Worm (Caenorhabditis elegans) whole organism, L4 larva: Measurements from ENCODE around the gene Y53G8AR.6.

Source experiments
- F10B5.3 ChIP-seq: sonication (generic microtip); optimal IDR thresholded peaks from 2 replicates; lab custom pipeline; 2016; ENCODE audit warnings: mild to moderate bottlenecking, missing genetic modification characterization, missing compliant biosample characterization
- F49E8.2 ChIP-seq: sonication (generic microtip); optimal IDR thresholded peaks from 2 replicates; lab custom pipeline; 2016; ENCODE audit warnings: missing compliant biosample characterization, mild to moderate bottlenecking, missing genetic modification characterization, borderline replicate concordance
- Y5F2A.4 ChIP-seq: fragments of 200-800 bp; sonication (Bioruptor generic); optimal IDR thresholded peaks from 2 replicates; lab custom pipeline; 2018; ENCODE audit warnings: mild to moderate bottlenecking, missing genetic modification characterization, missing compliant biosample characterization
- ZK546.5 ChIP-seq, 2 experiments: sonication (generic microtip); optimal IDR thresholded peaks; 2 replicates each; lab custom pipeline; 2017; ENCODE audit warnings: missing biosample characterization in 2 of 2, missing genetic modification characterization in 2 of 2
- aha-1 ChIP-seq: fragments of 150-350 bp; peaks from one replicate; lab custom pipeline; 2014; ENCODE audit warnings: missing biosample characterization, missing genetic modification characterization
- aly-2 ChIP-seq: sonication (generic microtip); optimal IDR thresholded peaks from 2 replicates; lab custom pipeline; 2018; ENCODE audit warnings: missing biosample characterization, missing genetic modification characterization
- ceh-20 ChIP-seq: fragments of 200-800 bp; sonication (Bioruptor generic); IDR thresholded peaks from 2 replicates; pipeline ENCODE4 v1.3.6; 2022; ENCODE audit warnings: missing genetic modification reagents, missing genetic modification characterization, missing compliant biosample characterization
- ceh-32 ChIP-seq: sonication (generic microtip); optimal IDR thresholded peaks from 2 replicates; lab custom pipeline; 2016; ENCODE audit warnings: mild to moderate bottlenecking, missing genetic modification characterization, missing compliant biosample characterization; ENCODE audit not compliant: poor library complexity
- ceh-82 ChIP-seq: sonication (generic microtip); optimal IDR thresholded peaks from 2 replicates; lab custom pipeline; 2017; ENCODE audit warnings: missing biosample characterization, missing genetic modification characterization
- cey-2 ChIP-seq: sonication (generic microtip); optimal IDR thresholded peaks from 3 replicates; lab custom pipeline; 2017; ENCODE audit warnings: missing genetic modification characterization, mild to moderate bottlenecking, missing compliant biosample characterization, antibody characterized with exemption, borderline replicate concordance; ENCODE audit not compliant: insufficient read depth
- daf-19 ChIP-seq: fragments of 200-800 bp; sonication (Bioruptor generic); conservative IDR thresholded peaks from 2 replicates; pipeline ENCODE4 v1.3.6; 2022; ENCODE audit warnings: missing genetic modification characterization, missing compliant biosample characterization
- dmd-6 ChIP-seq: fragments of 200-800 bp; sonication (Bioruptor generic); IDR thresholded peaks from 2 replicates; pipeline ENCODE4 v1.3.6; 2022; ENCODE audit warnings: missing genetic modification reagents, missing genetic modification characterization, missing compliant biosample characterization
- dmd-8 ChIP-seq: fragments of 200-800 bp; sonication (Bioruptor generic); IDR thresholded peaks from 2 replicates; pipeline ENCODE4 v1.3.6; 2022; ENCODE audit warnings: missing genetic modification characterization, missing compliant biosample characterization
- dpl-1 ChIP-seq: fragments of 150-350 bp; optimal IDR thresholded peaks from 2 replicates; lab custom pipeline; 2014; ENCODE audit warnings: missing biosample characterization, missing genetic modification reagents, missing genetic modification characterization
- fos-1 ChIP-seq: fragments of 150-350 bp; optimal IDR thresholded peaks from 2 replicates; lab custom pipeline; 2014; ENCODE audit warnings: missing biosample characterization, missing genetic modification characterization
- gei-8 ChIP-seq: fragments of 200-800 bp; sonication (Bioruptor generic); optimal IDR thresholded peaks from 2 replicates; lab custom pipeline; 2018; ENCODE audit warnings: mild to moderate bottlenecking, missing genetic modification characterization, missing compliant biosample characterization
- hif-1 ChIP-seq, 2 experiments: sonication (generic microtip); optimal IDR thresholded peaks; 2 replicates each; lab custom pipeline; 2016 to 2017; ENCODE audit warnings: missing compliant biosample characterization in 2 of 2, missing genetic modification characterization in 2 of 2, missing genetic modification reagents in 2 of 2, missing genotype in 2 of 2, mild to moderate bottlenecking in 1 of 2
- hlh-11 ChIP-seq: fragments of 200-800 bp; sonication (Bioruptor generic); optimal IDR thresholded peaks from 2 replicates; lab custom pipeline; 2018; ENCODE audit warnings: mild to moderate bottlenecking, missing genetic modification characterization, missing compliant biosample characterization
- hlh-30 ChIP-seq: sonication (generic microtip); optimal IDR thresholded peaks from 2 replicates; lab custom pipeline; 2017; ENCODE audit warnings: antibody characterized with exemption, mild to moderate bottlenecking, missing genetic modification characterization, missing compliant biosample characterization; ENCODE audit not compliant: insufficient read depth
- hmg-1.1 ChIP-seq: fragments of 200-800 bp; sonication (Bioruptor generic); IDR thresholded peaks from 2 replicates; pipeline ENCODE4 v1.3.6; 2022; ENCODE audit warnings: missing genetic modification reagents, missing genetic modification characterization, missing compliant biosample characterization
- jun-1 ChIP-seq: fragments of 150-350 bp; optimal IDR thresholded peaks from 2 replicates; lab custom pipeline; 2014; ENCODE audit warnings: missing biosample characterization, missing genetic modification reagents, missing genetic modification characterization
- lin-29 ChIP-seq: fragments of 200-800 bp; sonication (Bioruptor generic); IDR thresholded peaks from 2 replicates; pipeline ENCODE4 v1.3.6; 2022; ENCODE audit warnings: missing genetic modification reagents, missing genetic modification characterization, missing compliant biosample characterization
- lin-38 ChIP-seq: fragments of 200-800 bp; sonication (Bioruptor generic); IDR thresholded peaks from 2 replicates; pipeline ENCODE4 v1.3.6; 2022; ENCODE audit warnings: missing genetic modification reagents, missing genetic modification characterization, missing compliant biosample characterization
- lir-3 ChIP-seq: sonication (generic microtip); optimal IDR thresholded peaks from 2 replicates; lab custom pipeline; 2016; ENCODE audit warnings: mild to moderate bottlenecking, missing genetic modification characterization, missing compliant biosample characterization
- madf-5 ChIP-seq, 2 experiments: fragments of 200-800 bp; sonication (Bioruptor generic); IDR thresholded peaks; 2 replicates each; pipeline ENCODE4 v1.3.6; 2022; ENCODE audit warnings: missing compliant biosample characterization in 2 of 2, missing genetic modification characterization in 2 of 2
- mdt-29 ChIP-seq: fragments of 200-800 bp; sonication (Bioruptor generic); IDR thresholded peaks from 2 replicates; pipeline ENCODE4 v1.3.6; 2022; ENCODE audit warnings: missing genetic modification reagents, missing genetic modification characterization, missing compliant biosample characterization
- mep-1 ChIP-seq: fragments of 150-350 bp; sonication (generic microtip); optimal IDR thresholded peaks from 3 replicates; lab custom pipeline; 2014; ENCODE audit warnings: missing biosample characterization, missing genetic modification characterization
- mes-2 ChIP-seq: sonication (generic microtip); optimal IDR thresholded peaks from 2 replicates; lab custom pipeline; 2016; ENCODE audit warnings: missing genotype, mild to moderate bottlenecking, missing genetic modification characterization, missing compliant biosample characterization; ENCODE audit not compliant: poor library complexity, severe bottlenecking
- mxl-2 ChIP-seq: fragments of 200-800 bp; sonication (Bioruptor generic); conservative IDR thresholded peaks from 2 replicates; pipeline ENCODE4 v1.3.6; 2022; ENCODE audit warnings: missing genetic modification reagents, missing genetic modification characterization, missing compliant biosample characterization
- mxl-3 ChIP-seq: fragments of 200-800 bp; sonication (Bioruptor generic); optimal IDR thresholded peaks from 2 replicates; lab custom pipeline; 2018; ENCODE audit warnings: mild to moderate bottlenecking, missing genetic modification characterization, missing compliant biosample characterization
- nhr-10 ChIP-seq: fragments of 150-350 bp; optimal IDR thresholded peaks from 2 replicates; lab custom pipeline; 2014; ENCODE audit warnings: missing biosample characterization, missing genetic modification characterization
- nhr-48 ChIP-seq: sonication (generic microtip); optimal IDR thresholded peaks from 2 replicates; lab custom pipeline; 2016; ENCODE audit warnings: mild to moderate bottlenecking, missing genetic modification characterization, missing compliant biosample characterization
- nhr-76 ChIP-seq: fragments of 150-350 bp; optimal IDR thresholded peaks from 2 replicates; lab custom pipeline; 2014; ENCODE audit warnings: missing biosample characterization, missing genetic modification characterization
- nhr-77 ChIP-seq: fragments of 150-350 bp; optimal IDR thresholded peaks from 2 replicates; lab custom pipeline; 2014; ENCODE audit warnings: missing biosample characterization, missing genetic modification characterization
- pha-4 ChIP-seq, 2 experiments: fragments of 150-350 bp in 1 of 2; fragments of 200-800 bp in 1 of 2; sonication (Bioruptor generic) in 1 of 2; IDR thresholded peaks in 1 of 2; optimal IDR thresholded peaks in 1 of 2; 2 replicates each; pipeline versions ENCODE4 v1.3.6 to Lab custom; 2014 to 2022; ENCODE audit warnings: missing genetic modification characterization in 2 of 2, missing genetic modification reagents in 2 of 2, missing biosample characterization in 1 of 2, missing compliant biosample characterization in 1 of 2
- php-3 ChIP-seq: fragments of 200-800 bp; sonication (Bioruptor generic); IDR thresholded peaks from 2 replicates; pipeline ENCODE4 v1.3.6; 2022; ENCODE audit warnings: missing genetic modification reagents, missing genetic modification characterization, missing compliant biosample characterization
- pqm-1 ChIP-seq: sonication (generic microtip); optimal IDR thresholded peaks from 2 replicates; lab custom pipeline; 2017; ENCODE audit warnings: missing biosample characterization, missing genetic modification characterization
- rbr-2 ChIP-seq: sonication (generic microtip); optimal IDR thresholded peaks from 2 replicates; lab custom pipeline; 2016; ENCODE audit warnings: missing genotype, missing genetic modification characterization, missing compliant biosample characterization
- saeg-2 ChIP-seq: fragments of 200-800 bp; sonication (Bioruptor generic); IDR thresholded peaks from 2 replicates; pipeline ENCODE4 v1.3.6; 2022; ENCODE audit warnings: missing genetic modification reagents, missing genetic modification characterization, missing compliant biosample characterization
- set-16 ChIP-seq: fragments of 200-800 bp; sonication (Bioruptor generic); IDR thresholded peaks from 2 replicates; pipeline ENCODE4 v1.3.6; 2022; ENCODE audit warnings: missing genetic modification reagents, missing genetic modification characterization, missing compliant biosample characterization
- skn-1 ChIP-seq: fragments of 150-350 bp; optimal IDR thresholded peaks from 2 replicates; lab custom pipeline; 2014; ENCODE audit warnings: missing biosample characterization, missing genetic modification characterization
- snpc-4 ChIP-seq: fragments of 150-350 bp; optimal IDR thresholded peaks from 2 replicates; lab custom pipeline; 2014; ENCODE audit warnings: missing biosample characterization, missing genetic modification characterization
- spr-3 ChIP-seq: fragments of 200-800 bp; sonication (Bioruptor generic); optimal IDR thresholded peaks from 2 replicates; lab custom pipeline; 2018; ENCODE audit warnings: mild to moderate bottlenecking, missing genetic modification characterization, missing compliant biosample characterization
- unc-130 ChIP-seq: sonication (generic microtip); optimal IDR thresholded peaks from 2 replicates; lab custom pipeline; 2016; ENCODE audit warnings: missing genetic modification reagents, missing genetic modification characterization, missing compliant biosample characterization
- unc-62 ChIP-seq, 3 experiments: fragments of 150-350 bp in 1 of 3; sonication (generic microtip); optimal IDR thresholded peaks in 2 of 3; peaks in 1 of 3; 1 replicate in 1 of 3; 2 replicates in 2 of 3; lab custom pipeline; 2014 to 2017; ENCODE audit warnings: missing biosample characterization in 3 of 3, missing genetic modification characterization in 3 of 3, missing genetic modification reagents in 3 of 3, missing genotype in 1 of 3
- vab-7 ChIP-seq: fragments of 200-800 bp; sonication (Bioruptor generic); IDR thresholded peaks from 2 replicates; pipeline ENCODE4 v1.3.6; 2022; ENCODE audit warnings: missing genetic modification reagents, missing genetic modification characterization, missing compliant biosample characterization
- ztf-7 ChIP-seq: fragments of 150-350 bp; optimal IDR thresholded peaks from 2 replicates; lab custom pipeline; 2014; ENCODE audit warnings: missing biosample characterization, missing genetic modification characterization

Y53G8AR.6 gene

ce11 chrIII:3273141-3273540 lies 21.4 kb upstream of the Y53G8AR.6 start (continued):
- TF ChIP-seq hmg-1.1 (GFP tag; lab: Robert Waterston, UW): 0 out of 2 replicates have a peak, but pooled peaks have one; percentile 25
- no peak for TF ChIP-seq mdt-29 (GFP tag; lab: Robert Waterston, UW)
- TF ChIP-seq saeg-2: no peak
- no peak for TF ChIP-seq lir-3 (tag; lab: Kevin White, UChicago)
- no peak for TF ChIP-seq gei-8 (GFP tag; lab: Kevin White, UChicago)
- TF ChIP-seq php-3 (GFP tag; lab: Robert Waterston, UW): no peak
- no peak for TF ChIP-seq F49E8.2 (tag; lab: Kevin White, UChicago)
- no peak for TF ChIP-seq set-16
- TF ChIP-seq rbr-2 (tag; lab: Kevin White, UChicago): no peak
- no peak for TF ChIP-seq daf-19 (GFP tag; lab: Robert Waterston, UW)
- no peak for TF ChIP-seq nhr-77 (tag; lab: Kevin White, UChicago)
- no peak for TF ChIP-seq nhr-10
- no peak for TF ChIP-seq spr-3 (GFP tag; lab: Kevin White, UChicago)
- no peak for TF ChIP-seq pqm-1 (tag; lab: Kevin White, UChicago)
- TF ChIP-seq mep-1 (tag; lab: Kevin White, UChicago): peak; percentile 50
- TF ChIP-seq mes-2 (tag; lab: Kevin White, UChicago): peak; percentile 40
- TF ChIP-seq mxl-2: no peak
- TF ChIP-seq unc-62 (GFP tag; optimal IDR thresholded peaks at IDR 0.05 in 1 of 2; lab: Kevin White, UChicago): peak in 1 of 2 experiments; percentile 98
- no peak for TF ChIP-seq unc-62 (tag; optimal IDR thresholded peaks at IDR 0.05; lab: Kevin White, UChicago)
- no peak for TF ChIP-seq Y5F2A.4 (GFP tag; lab: Kevin White, UChicago)
- no peak for TF ChIP-seq hif-1 (tag; optimal IDR thresholded peaks at IDR 0.05; lab: Kevin White, UChicago)
- no peak for TF ChIP-seq ztf-7 (tag; lab: Kevin White, UChicago)
- TF ChIP-seq snpc-4 (tag; lab: Kevin White, UChicago): no peak
- TF ChIP-seq aha-1 (tag; lab: Kevin White, UChicago): no peak
- no peak for TF ChIP-seq skn-1 (tag; lab: Kevin White, UChicago)
- TF ChIP-seq lin-29 (GFP tag; lab: Robert Waterston, UW): no peak
- no peak for TF ChIP-seq vab-7 (GFP tag; lab: Robert Waterston, UW)
- no peak for TF ChIP-seq ceh-82 (tag; lab: Kevin White, UChicago)
- no peak for TF ChIP-seq F10B5.3 (tag; lab: Kevin White, UChicago)
- TF ChIP-seq dmd-8: no peak
- TF ChIP-seq dmd-6 (GFP tag; lab: Robert Waterston, UW): no peak; the same call in 1 of the 2 replicates
- TF ChIP-seq jun-1 (tag; lab: Kevin White, UChicago): no peak
- no peak for TF ChIP-seq mxl-3
- no peak for TF ChIP-seq cey-2 (tag; lab: Kevin White, UChicago)
- TF ChIP-seq, all 104 proteins: peak for 10

ce11 chrIII:3278610-3279009 lies 15.9 kb upstream of the Y53G8AR.6 start, which contains the start of gene Y53G8AM.8:
Gene Y53G8AM.8 (minus strand): TSS chrIII:3278710.
- TF ChIP-seq aly-2 (tag; lab: Kevin White, UChicago): no peak
- no peak for TF ChIP-seq unc-130 (GFP tag; lab: Kevin White, UChicago)
- no peak for TF ChIP-seq madf-5 (GFP tag; IDR thresholded peaks at IDR 0.05; lab: Robert Waterston, UW)
- no peak for TF ChIP-seq mxl-3
- TF ChIP-seq nhr-48 (tag; lab: Kevin White, UChicago): no peak

ce11 chrIII:3279304-3279703 lies 15.2 kb upstream of the Y53G8AR.6 start:
- TF ChIP-seq vab-7 (GFP tag; lab: Robert Waterston, UW) (no peak), lin-38 (GFP tag; lab: Robert Waterston, UW) (peak; percentile 70), hlh-11 (peak; percentile 75), nhr-48 (tag; lab: Kevin White, UChicago) (peak; percentile 31), mep-1 (tag; lab: Kevin White, UChicago) (peak; percentile 84), jun-1 (tag; lab: Kevin White, UChicago) (peak; percentile 27), aly-2 (tag; lab: Kevin White, UChicago) (no peak), unc-130 (GFP tag; lab: Kevin White, UChicago) (no peak), fos-1 (tag; lab: Kevin White, UChicago) (no peak), ceh-32 (tag; lab: Kevin White, UChicago) (no peak), pha-4 (GFP tag; IDR thresholded peaks at IDR 0.05; lab: Robert Waterston, UW) (peak; percentile 70), pha-4 (tag; optimal IDR thresholded peaks at IDR 0.05; lab: Kevin White, UChicago) (no peak), nhr-76 (peak; percentile 29), ZK546.5 (tag; optimal IDR thresholded peaks at IDR 0.05; lab: Kevin White, UChicago) (no peak), dpl-1 (GFP tag; lab: Kevin White, UChicago) (peak; percentile 59), ceh-20 (GFP tag; lab: Robert Waterston, UW) (peak; percentile 37; the same call in 1 of the 2 replicates), gei-8 (GFP tag; lab: Kevin White, UChicago) (no peak), hlh-30 (tag; lab: Kevin White, UChicago) (peak; percentile 77)
